Worm (Caenorhabditis elegans) whole organism, L4 larva: ENCODE data around the gene Y45F10B.12.

Source experiments
- D1046.2 ChIP-seq: fragments of 200-800 bp; sonication (Bioruptor generic); IDR thresholded peaks from 2 replicates; pipeline ENCODE4 v1.3.6; 2022; ENCODE audit warnings: missing genetic modification characterization, missing compliant biosample characterization
- Y48G9A.11 ChIP-seq: fragments of 200-800 bp; sonication (Bioruptor generic); IDR thresholded peaks from 2 replicates; pipeline ENCODE4 v1.3.6; 2022; ENCODE audit warnings: missing genetic modification reagents, missing genetic modification characterization, missing compliant biosample characterization
- Y5F2A.4 ChIP-seq: fragments of 200-800 bp; sonication (Bioruptor generic); optimal IDR thresholded peaks from 2 replicates; lab custom pipeline; 2018; ENCODE audit warnings: mild to moderate bottlenecking, missing genetic modification characterization, missing compliant biosample characterization
- aha-1 ChIP-seq: fragments of 150-350 bp; peaks from one replicate; lab custom pipeline; 2014; ENCODE audit warnings: missing biosample characterization, missing genetic modification characterization
- aly-2 ChIP-seq: sonication (generic microtip); optimal IDR thresholded peaks from 2 replicates; lab custom pipeline; 2018; ENCODE audit warnings: missing biosample characterization, missing genetic modification characterization
- arid-1 ChIP-seq: fragments of 200-800 bp; sonication (Bioruptor generic); conservative IDR thresholded peaks from 2 replicates; pipeline ENCODE4 v1.3.6; 2022; ENCODE audit warnings: missing genetic modification reagents, missing genetic modification characterization, missing compliant biosample characterization
- attf-4 ChIP-seq: sonication (generic microtip); optimal IDR thresholded peaks from 3 replicates; lab custom pipeline; 2017; ENCODE audit warnings: missing biosample characterization, missing genetic modification characterization
- ceh-44 ChIP-seq: fragments of 200-800 bp; sonication (Bioruptor generic); IDR thresholded peaks from 2 replicates; pipeline ENCODE4 v1.3.6; 2022; ENCODE audit warnings: missing genetic modification reagents, missing genetic modification characterization, missing compliant biosample characterization
- ceh-62 ChIP-seq: sonication (generic microtip); optimal IDR thresholded peaks from 2 replicates; lab custom pipeline; 2017; ENCODE audit warnings: missing biosample characterization, missing genetic modification characterization
- ceh-82 ChIP-seq: sonication (generic microtip); optimal IDR thresholded peaks from 2 replicates; lab custom pipeline; 2017; ENCODE audit warnings: missing biosample characterization, missing genetic modification characterization
- daf-12 ChIP-seq: fragments of 150-350 bp; optimal IDR thresholded peaks from 2 replicates; lab custom pipeline; 2014; ENCODE audit warnings: missing biosample characterization, missing genetic modification reagents, missing genetic modification characterization
- daf-8 ChIP-seq: fragments of 200-800 bp; sonication (Bioruptor generic); IDR thresholded peaks from 2 replicates; pipeline ENCODE4 v1.3.6; 2022; ENCODE audit warnings: missing genetic modification characterization, missing compliant biosample characterization
- duxl-1 ChIP-seq: sonication (generic microtip); optimal IDR thresholded peaks from 2 replicates; lab custom pipeline; 2016; ENCODE audit warnings: mild to moderate bottlenecking, missing genetic modification characterization, moderate library complexity, missing compliant biosample characterization; ENCODE audit not compliant: poor library complexity
- fkh-10 ChIP-seq: fragments of 150-350 bp; optimal IDR thresholded peaks from 2 replicates; lab custom pipeline; 2014; ENCODE audit warnings: missing biosample characterization, missing genetic modification reagents, missing genetic modification characterization
- lim-7 ChIP-seq: fragments of 200-800 bp; sonication (Bioruptor generic); IDR thresholded peaks from 2 replicates; pipeline ENCODE4 v1.3.6; 2022; ENCODE audit warnings: missing genetic modification characterization, missing compliant biosample characterization
- lin-1 ChIP-seq: fragments of 200-800 bp; sonication (Bioruptor generic); IDR thresholded peaks from 2 replicates; pipeline ENCODE4 v1.3.6; 2022; ENCODE audit warnings: missing genetic modification reagents, missing genetic modification characterization, missing compliant biosample characterization
- lin-38 ChIP-seq: fragments of 200-800 bp; sonication (Bioruptor generic); IDR thresholded peaks from 2 replicates; pipeline ENCODE4 v1.3.6; 2022; ENCODE audit warnings: missing genetic modification reagents, missing genetic modification characterization, missing compliant biosample characterization
- lir-3 ChIP-seq: sonication (generic microtip); optimal IDR thresholded peaks from 2 replicates; lab custom pipeline; 2016; ENCODE audit warnings: mild to moderate bottlenecking, missing genetic modification characterization, missing compliant biosample characterization
- madf-9 ChIP-seq: fragments of 200-800 bp; sonication (Bioruptor generic); conservative IDR thresholded peaks from 2 replicates; pipeline ENCODE4 v1.3.6; 2022; ENCODE audit warnings: missing genetic modification reagents, missing genetic modification characterization, missing compliant biosample characterization
- mdl-1 ChIP-seq, 2 experiments: fragments of 150-350 bp in 1 of 2; sonication (generic microtip) in 1 of 2; optimal IDR thresholded peaks; 2 replicates each; lab custom pipeline; 2014 to 2017; ENCODE audit warnings: missing biosample characterization in 2 of 2, missing genetic modification characterization in 2 of 2
- mxl-2 ChIP-seq: fragments of 200-800 bp; sonication (Bioruptor generic); conservative IDR thresholded peaks from 2 replicates; pipeline ENCODE4 v1.3.6; 2022; ENCODE audit warnings: missing genetic modification reagents, missing genetic modification characterization, missing compliant biosample characterization
- nhr-237 ChIP-seq: sonication (generic microtip); optimal IDR thresholded peaks from 2 replicates; lab custom pipeline; 2017; ENCODE audit warnings: missing biosample characterization, missing genetic modification characterization
- nhr-25 ChIP-seq: sonication (generic microtip); optimal IDR thresholded peaks from 2 replicates; lab custom pipeline; 2017; ENCODE audit warnings: missing genetic modification characterization, mild to moderate bottlenecking, missing compliant biosample characterization, antibody characterized with exemption, moderate library complexity, borderline replicate concordance; ENCODE audit not compliant: insufficient read depth
- nhr-6 ChIP-seq: fragments of 150-350 bp; optimal IDR thresholded peaks from 2 replicates; lab custom pipeline; 2014; ENCODE audit warnings: missing biosample characterization, missing genetic modification characterization
- nhr-77 ChIP-seq: fragments of 150-350 bp; optimal IDR thresholded peaks from 2 replicates; lab custom pipeline; 2014; ENCODE audit warnings: missing biosample characterization, missing genetic modification characterization
- php-3 ChIP-seq: fragments of 200-800 bp; sonication (Bioruptor generic); IDR thresholded peaks from 2 replicates; pipeline ENCODE4 v1.3.6; 2022; ENCODE audit warnings: missing genetic modification reagents, missing genetic modification characterization, missing compliant biosample characterization
- pqm-1 ChIP-seq: sonication (generic microtip); optimal IDR thresholded peaks from 2 replicates; lab custom pipeline; 2017; ENCODE audit warnings: missing biosample characterization, missing genetic modification characterization
- saeg-2 ChIP-seq: fragments of 200-800 bp; sonication (Bioruptor generic); IDR thresholded peaks from 2 replicates; pipeline ENCODE4 v1.3.6; 2022; ENCODE audit warnings: missing genetic modification reagents, missing genetic modification characterization, missing compliant biosample characterization
- set-16 ChIP-seq: fragments of 200-800 bp; sonication (Bioruptor generic); IDR thresholded peaks from 2 replicates; pipeline ENCODE4 v1.3.6; 2022; ENCODE audit warnings: missing genetic modification reagents, missing genetic modification characterization, missing compliant biosample characterization
- tag-97 ChIP-seq: fragments of 200-800 bp; sonication (Bioruptor generic); IDR thresholded peaks from 2 replicates; pipeline ENCODE4 v1.3.6; 2022; ENCODE audit warnings: missing genetic modification characterization, missing compliant biosample characterization
- tra-1 ChIP-seq: fragments of 200-800 bp; sonication (Bioruptor generic); IDR thresholded peaks from 2 replicates; pipeline ENCODE4 v1.3.6; 2022; ENCODE audit warnings: missing genetic modification reagents, missing genetic modification characterization, missing compliant biosample characterization
- vab-7 ChIP-seq: fragments of 200-800 bp; sonication (Bioruptor generic); IDR thresholded peaks from 2 replicates; pipeline ENCODE4 v1.3.6; 2022; ENCODE audit warnings: missing genetic modification reagents, missing genetic modification characterization, missing compliant biosample characterization
- zfp-3 ChIP-seq: fragments of 200-800 bp; sonication (Bioruptor generic); conservative IDR thresholded peaks from 2 replicates; pipeline ENCODE4 v1.3.6; 2022; ENCODE audit warnings: missing genetic modification reagents, missing genetic modification characterization, missing compliant biosample characterization
- ztf-11 ChIP-seq: fragments of 150-350 bp; optimal IDR thresholded peaks from 2 replicates; lab custom pipeline; 2014; ENCODE audit warnings: missing biosample characterization, missing genetic modification characterization

Y45F10B.12 gene

DNA sequence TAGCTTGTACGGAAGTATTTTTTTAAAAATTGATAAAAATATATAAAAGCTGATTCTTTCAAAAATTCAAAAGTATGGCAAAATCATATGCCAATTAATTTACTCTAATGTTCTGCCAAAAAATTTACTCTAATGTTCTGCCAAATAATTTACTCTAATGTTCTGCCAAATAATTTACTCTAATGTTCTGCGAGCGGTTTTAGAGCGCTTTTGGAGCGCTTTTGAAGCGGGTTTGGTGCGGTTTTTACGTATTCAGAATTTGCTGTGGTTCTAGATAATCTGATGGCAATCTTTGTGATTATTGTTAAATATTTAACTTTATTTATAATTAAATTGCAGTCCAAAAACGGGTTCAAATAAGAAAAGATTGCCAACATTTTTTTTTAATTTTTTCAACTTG, 37.9 kb upstream of the Y45F10B.12 start:
- TF ChIP-seq daf-12 (tag; lab: Kevin White, UChicago) = no peak
- no peak for TF ChIP-seq aly-2
- no peak for TF ChIP-seq lin-1
- no peak for TF ChIP-seq fkh-10
- no peak for TF ChIP-seq vab-7 (GFP tag; lab: Robert Waterston, UW)
- TF ChIP-seq, all 104 proteins: peak for 0

DNA sequence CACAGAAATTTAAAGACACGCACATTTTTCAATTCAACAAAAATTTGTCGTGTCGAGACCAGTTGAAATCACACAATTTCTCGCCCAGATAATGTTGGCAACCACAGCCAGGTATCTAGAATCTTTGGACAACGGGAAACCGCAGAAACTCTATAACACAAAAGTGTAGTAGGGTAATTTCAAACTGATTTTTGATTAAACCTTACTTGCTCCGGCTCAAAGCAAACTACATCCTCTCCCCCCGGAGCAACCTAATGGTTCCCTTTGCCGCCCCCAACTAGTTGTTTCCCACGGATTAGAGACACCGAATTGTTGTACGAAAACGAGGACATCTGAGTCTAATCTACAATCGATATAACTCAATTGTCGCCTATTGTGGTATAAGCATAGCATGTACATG, 32.9 kb upstream of the Y45F10B.12 start:
- TF ChIP-seq ztf-11 (tag; lab: Kevin White, UChicago) (no peak), lim-7 (no peak), Y48G9A.11 (GFP tag; lab: Robert Waterston, UW) (no peak), duxl-1 (no peak), lin-38 (GFP tag; lab: Robert Waterston, UW) (no peak), nhr-77 (tag; lab: Kevin White, UChicago) (no peak), php-3 (GFP tag; lab: Robert Waterston, UW) (no peak)

ce11 chrIV:13555508-13555907, 31.8 kb upstream of the Y45F10B.12 start:
- TF ChIP-seq fkh-10 (peak; percentile 17), lir-3 (tag; lab: Kevin White, UChicago) (no peak), mxl-2 (no peak), lin-1 (no peak), tag-97 (GFP tag; lab: Robert Waterston, UW) (no peak), ceh-62 (tag; lab: Kevin White, UChicago) (no peak), ceh-82 (tag; lab: Kevin White, UChicago) (no peak), D1046.2 (GFP tag; lab: Robert Waterston, UW) (no peak)

DNA sequence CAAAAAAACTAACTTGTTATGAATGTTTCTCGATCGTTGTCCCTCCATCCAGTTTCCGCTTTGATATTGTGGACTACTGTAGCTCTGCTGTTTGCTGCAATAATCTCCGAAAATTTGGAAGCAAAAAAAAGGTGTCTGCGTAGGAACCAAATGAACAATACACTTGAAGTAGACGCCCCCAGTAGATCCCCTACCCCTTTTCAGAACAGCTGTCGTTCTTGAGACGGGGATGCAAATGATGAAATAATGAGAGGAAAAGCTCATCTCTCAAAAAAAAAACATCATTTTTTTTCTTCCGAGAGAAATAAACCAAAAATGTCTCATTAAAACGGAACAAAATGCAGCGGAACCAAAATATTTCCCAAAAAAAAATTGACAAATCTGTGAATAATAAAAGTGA, 29.9 kb upstream of the Y45F10B.12 start:
- TF ChIP-seq ceh-44 (GFP tag; lab: Robert Waterston, UW) = no peak
- TF ChIP-seq Y5F2A.4 (GFP tag; lab: Kevin White, UChicago) = no peak
- TF ChIP-seq madf-9 = no peak
- no peak for TF ChIP-seq nhr-237
- TF ChIP-seq daf-8 = no peak
- no peak for TF ChIP-seq nhr-25 (tag; lab: Kevin White, UChicago)
- no peak for TF ChIP-seq arid-1 (GFP tag; lab: Robert Waterston, UW)
- TF ChIP-seq attf-4 = no peak
- TF ChIP-seq mdl-1 (tag; optimal IDR thresholded peaks at IDR 0.05; lab: Kevin White, UChicago) = no peak
- TF ChIP-seq saeg-2 = no peak
- no peak for TF ChIP-seq nhr-6
- no peak for TF ChIP-seq vab-7 (GFP tag; lab: Robert Waterston, UW)

DNA sequence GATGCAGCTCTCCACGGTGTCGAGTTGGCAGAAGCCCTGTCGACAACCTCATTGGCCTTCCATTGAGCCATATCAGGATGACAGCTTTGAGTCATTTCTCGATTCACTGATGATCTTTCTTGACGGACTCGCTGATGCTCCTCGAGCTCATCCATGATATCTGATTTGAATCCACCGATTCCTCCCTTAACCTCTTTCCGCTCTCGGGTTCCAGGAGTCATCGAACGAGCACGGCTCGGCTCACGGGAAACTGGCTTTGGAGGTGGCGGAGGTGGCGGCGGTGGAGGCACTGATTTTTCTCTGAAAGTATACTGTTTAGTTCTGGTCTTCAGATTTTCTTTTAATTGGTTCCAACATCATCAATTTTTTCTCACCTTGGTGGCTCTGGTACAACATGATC, 28.3 kb upstream of the Y45F10B.12 start:
- TF ChIP-seq zfp-3 (GFP tag; lab: Robert Waterston, UW) (no peak), pqm-1 (tag; lab: Kevin White, UChicago) (no peak), attf-4 (no peak), tra-1 (GFP tag; lab: Robert Waterston, UW) (no peak), aha-1 (peak; percentile 25), set-16 (GFP tag; lab: Robert Waterston, UW) (peak; percentile 60; the same call in 1 of the 2 replicates)

ce11 chrIV:13561629-13562028, 25.6 kb upstream of the Y45F10B.12 start, which contains the start of the genes Y45F10B.13 and qui-1:
Gene Y45F10B.13 (minus strand): TSS chrIV:13561729.
Gene qui-1 (plus strand): TSS chrIV:13561861.
- TF ChIP-seq aha-1 (peak; percentile 47), tra-1 (GFP tag; lab: Robert Waterston, UW) (no peak)
